Worm (Caenorhabditis elegans): Measurements from ENCODE around the gene Y49A3A.4.

ce11 chrV:14328806-14329205, 29.9 kb downstream of the Y49A3A.4 start, which contains the start of gene pepm-1:
- no peak for TF ChIP-seq tra-4 (tag; optimal IDR thresholded peaks at IDR 0.05)
- no peak for TF ChIP-seq ama-1 (optimal IDR thresholded peaks at IDR 0.05)
- no peak for TF ChIP-seq hmg-4 (GFP tag; optimal IDR thresholded peaks at IDR 0.05)
- no peak for TF ChIP-seq tbx-11 (GFP tag; IDR thresholded peaks at IDR 0.05)
- TF ChIP-seq pes-1 (GFP tag; IDR thresholded peaks at IDR 0.05) = no peak

Measured in whole organism, early embryonic.